Worm (Caenorhabditis elegans): ENCODE measurements around the gene F49C12.2.
"Not testable (repeated sequence)": the region's sequence is repeated elsewhere in the genome, so short reads cannot be mapped to it uniquely, and the experiment has no call there.

The F49C12.2 gene

DNA sequence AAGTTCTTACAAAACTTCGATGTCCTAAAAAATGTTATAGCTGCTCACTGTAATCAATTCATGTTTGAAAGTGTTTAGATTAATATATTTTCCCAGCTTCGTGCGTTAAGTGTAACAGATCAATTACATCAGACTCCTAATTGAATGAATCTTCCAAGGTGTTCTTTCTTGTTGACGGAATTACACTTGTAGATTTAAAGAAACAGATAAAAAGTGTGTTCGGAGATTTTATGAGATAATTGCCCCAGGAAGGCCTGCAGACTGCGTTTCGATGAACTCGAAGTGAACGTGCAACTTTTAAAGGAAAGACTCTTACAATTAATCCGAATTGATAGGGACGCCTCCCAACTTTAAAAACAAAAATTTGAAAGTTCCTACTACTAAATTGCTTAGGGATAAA, 9.4 kb downstream of the F49C12.2 start:
- TF ChIP-seq ccch-3 (GFP tag; optimal IDR thresholded peaks at IDR 0.05) (no peak), snpc-3.4 (tag; optimal IDR thresholded peaks at IDR 0.05) (no peak), Y67H2A.10 (GFP tag; conservative IDR thresholded peaks at IDR 0.05) (no peak), egrh-3 (GFP tag; IDR thresholded peaks at IDR 0.05) (no peak), K12H6.12 (tag; optimal IDR thresholded peaks at IDR 0.05) (no peak), aptf-3 (GFP tag; IDR thresholded peaks at IDR 0.05) (no peak), nhr-90 (tag; optimal IDR thresholded peaks at IDR 0.05) (no peak), efl-1 (GFP tag; optimal IDR thresholded peaks at IDR 0.05) (no peak), lin-54 (GFP tag; optimal IDR thresholded peaks at IDR 0.05) (no peak), attf-5 (GFP tag; optimal IDR thresholded peaks at IDR 0.05) (no peak), D2030.7 (GFP tag; IDR thresholded peaks at IDR 0.05) (no peak), ama-1 (optimal IDR thresholded peaks at IDR 0.05) (no peak), ama-1 (GFP tag; optimal IDR thresholded peaks at IDR 0.05) (no peak), cebp-1 (GFP tag; IDR thresholded peaks at IDR 0.05) (no peak), cebp-1 (tag; optimal IDR thresholded peaks at IDR 0.05) (no peak), lin-35 (GFP tag; optimal IDR thresholded peaks at IDR 0.05) (no peak), mxl-1 (tag; optimal IDR thresholded peaks at IDR 0.05) (no peak)

DNA sequence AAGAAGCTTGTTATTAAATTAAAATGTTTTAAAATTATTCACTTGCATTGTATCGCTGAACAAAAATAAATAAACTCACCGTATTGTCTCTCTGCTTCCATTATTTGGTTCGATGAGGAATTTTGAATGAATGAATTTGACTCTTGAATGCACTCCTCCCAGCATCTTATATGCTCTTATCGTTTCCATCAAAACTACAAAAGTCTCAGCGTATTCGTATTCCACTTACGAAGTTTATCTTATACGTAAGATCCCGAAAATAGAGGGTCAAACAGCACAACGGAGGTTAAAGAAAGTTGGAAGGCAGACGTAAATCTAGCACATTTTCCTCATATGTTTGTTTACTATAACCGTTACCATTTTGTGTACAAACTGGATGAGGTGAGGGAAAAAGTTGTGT, 12.7 kb downstream of the F49C12.2 start, which contains the start of gene nhr-267:
TSS of gene nhr-267 (minus strand) at position 101 of the 400 bp plus-strand sequence.
- not testable (repeated sequence) for TF ChIP-seq efl-1 (GFP tag; optimal IDR thresholded peaks at IDR 0.05); ceh-100 (GFP tag; IDR thresholded peaks at IDR 0.05); ceh-91 (GFP tag; IDR thresholded peaks at IDR 0.05)

DNA sequence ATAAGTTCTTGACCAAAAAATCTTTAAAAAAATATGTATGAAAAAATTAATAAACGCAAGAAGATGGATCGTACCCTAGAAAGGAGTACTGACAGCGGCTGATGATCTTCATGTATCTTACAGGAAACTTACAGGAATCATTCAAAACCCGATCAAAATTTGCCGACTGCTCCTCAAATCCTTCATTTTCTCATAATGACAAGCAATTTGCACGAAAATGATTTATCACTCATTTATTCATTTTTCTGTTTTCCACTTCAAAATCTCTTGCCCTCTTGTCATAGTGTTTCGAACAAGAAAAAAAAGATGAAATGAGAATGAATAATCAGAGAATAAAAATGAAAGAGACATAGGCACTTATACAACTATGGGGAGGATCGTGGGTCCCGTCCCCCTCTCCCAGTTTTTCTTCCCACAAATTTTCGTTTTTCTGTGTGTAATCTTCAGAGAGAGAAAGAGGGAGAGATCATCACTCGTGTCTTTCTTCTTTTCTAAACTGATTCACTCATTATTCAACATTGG, 25.0 kb downstream of the F49C12.2 start, which contains the start of gene nmy-3:
TSS of gene nmy-3 (plus strand) at position 472 of the 522 bp plus-strand sequence.
- no peak for TF ChIP-seq ztf-6 (GFP tag; IDR thresholded peaks at IDR 0.05)
- no peak for TF ChIP-seq ekl-4 (GFP tag; IDR thresholded peaks at IDR 0.05)
- no peak for TF ChIP-seq nfya-2 (GFP tag; IDR thresholded peaks at IDR 0.05)
- no peak for TF ChIP-seq lin-26 (GFP tag; IDR thresholded peaks at IDR 0.05)
- no peak for TF ChIP-seq hsf-1 (GFP tag; IDR thresholded peaks at IDR 0.05)

DNA sequence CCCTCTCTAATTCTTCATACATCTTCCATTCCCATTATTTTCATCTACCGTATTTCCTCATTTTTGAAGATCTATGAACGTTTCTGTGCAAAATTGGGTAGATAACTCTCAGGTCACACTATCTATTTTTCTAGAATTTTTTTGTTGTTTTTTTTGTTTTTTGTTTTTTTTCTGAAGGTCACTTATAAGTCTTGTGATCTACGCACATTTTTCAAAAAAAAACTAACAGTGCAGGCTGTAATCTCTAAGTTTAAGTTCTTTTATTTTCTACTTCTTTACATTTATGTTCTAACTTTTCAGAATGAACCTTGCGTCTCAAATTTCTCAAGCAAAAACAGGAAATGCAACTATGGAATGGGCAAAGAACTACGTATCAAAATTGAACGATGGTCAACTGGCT, 29.2 kb downstream of the F49C12.2 start, which contains the start of gene flh-3:
TSS of gene flh-3 (plus strand) at position 301 of the 400 bp plus-strand sequence.
- TF ChIP-seq rcor-1 (GFP tag; IDR thresholded peaks at IDR 0.05) (no peak), T26A5.8 (tag; optimal IDR thresholded peaks at IDR 0.05) (no peak), D2030.7 (GFP tag; IDR thresholded peaks at IDR 0.05) (no peak), mcd-1 (GFP tag; IDR thresholded peaks at IDR 0.05) (no peak), let-526 (GFP tag; IDR thresholded peaks at IDR 0.05) (no peak), C17E4.6 (GFP tag; IDR thresholded peaks at IDR 0.05) (no peak), lsl-1 (GFP tag; optimal IDR thresholded peaks at IDR 0.05) (no peak)

DNA sequence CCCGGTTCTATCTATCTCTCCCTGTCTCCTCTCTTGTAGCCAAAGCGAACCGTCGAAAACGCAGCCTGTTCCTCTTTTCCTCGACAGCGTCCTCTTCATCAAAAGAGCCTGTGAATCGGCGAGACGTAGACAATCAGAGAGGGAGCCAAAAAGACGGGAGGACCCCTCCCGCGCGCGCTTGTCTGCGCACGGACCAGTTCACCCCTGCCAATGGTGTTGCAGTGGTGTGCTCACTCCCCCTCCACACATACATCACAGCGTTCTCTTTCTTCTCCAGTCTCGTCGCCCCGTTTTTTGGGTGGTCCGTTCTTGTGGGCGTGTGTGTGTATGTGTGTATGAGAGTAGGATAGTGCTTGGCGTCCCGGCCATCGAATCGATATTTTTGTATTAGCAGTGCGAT, 30.1 kb downstream of the F49C12.2 start:
- TF ChIP-seq attf-5 (GFP tag; optimal IDR thresholded peaks at IDR 0.05): no peak
- no peak for TF ChIP-seq unc-130 (GFP tag; optimal IDR thresholded peaks at IDR 0.05)
- no peak for TF ChIP-seq attf-3 (GFP tag; conservative IDR thresholded peaks at IDR 0.05)
- TF ChIP-seq K12H6.12 (tag; optimal IDR thresholded peaks at IDR 0.05): no peak
- peak; percentile 35; the same call in 1 of the 2 replicates for TF ChIP-seq hmg-1.2 (GFP tag; IDR thresholded peaks at IDR 0.05)
- no peak for TF ChIP-seq attf-6 (GFP tag; IDR thresholded peaks at IDR 0.05)
- no peak for TF ChIP-seq ceh-40 (GFP tag; IDR thresholded peaks at IDR 0.05)
- no peak for TF ChIP-seq aptf-2 (GFP tag; conservative IDR thresholded peaks at IDR 0.05)
- TF ChIP-seq hsf-1 (GFP tag; IDR thresholded peaks at IDR 0.05): no peak
- TF ChIP-seq egrh-3 (GFP tag; IDR thresholded peaks at IDR 0.05): peak; percentile 65; the same call in 1 of the 2 replicates
- no peak for TF ChIP-seq ztf-28 (GFP tag; IDR thresholded peaks at IDR 0.05)
- TF ChIP-seq snpc-1.3 (tag; optimal IDR thresholded peaks at IDR 0.05; ENCODE audit: insufficient read depth): no peak
- TF ChIP-seq F22D6.2 (tag; optimal IDR thresholded peaks at IDR 0.05): no peak
- no peak for TF ChIP-seq tbp1 (GFP tag; optimal IDR thresholded peaks at IDR 0.05)
- TF ChIP-seq C06A6.2 (GFP tag; conservative IDR thresholded peaks at IDR 0.05): no peak
- no peak for TF ChIP-seq sptf-2 (GFP tag; optimal IDR thresholded peaks at IDR 0.05)
- 0 out of 2 replicates have a peak, but pooled peaks have one; percentile 25 for TF ChIP-seq C17E4.6 (GFP tag; IDR thresholded peaks at IDR 0.05)
- no peak for TF ChIP-seq rec-8 (tag; optimal IDR thresholded peaks at IDR 0.05)

All from whole organism, young adult.